Worm (Caenorhabditis elegans) whole organism, mixed stage, embryonic: Measurements from ENCODE around the gene idpb-5.

ENCODE experiments used
- M03D4.4 ChIP-seq: sonication (generic microtip); optimal IDR thresholded peaks from 2 replicates; lab custom pipeline; 2017; ENCODE audit warnings: mild to moderate bottlenecking, missing genetic modification characterization, missing compliant biosample characterization
- bed-3 ChIP-seq: fragments of 200-800 bp; sonication (Bioruptor generic); optimal IDR thresholded peaks from 3 replicates; lab custom pipeline; 2018; ENCODE audit warnings: mild to moderate bottlenecking, missing genetic modification characterization, moderate library complexity, missing compliant biosample characterization
- blmp-1 ChIP-seq: fragments of 150-350 bp; optimal IDR thresholded peaks from 2 replicates; lab custom pipeline; 2014; ENCODE audit warnings: missing biosample characterization, missing genetic modification characterization
- ceh-39 ChIP-seq: fragments of 150-350 bp; optimal IDR thresholded peaks from 2 replicates; lab custom pipeline; 2014; ENCODE audit warnings: missing biosample characterization, missing genetic modification characterization
- ceh-43 ChIP-seq: fragments of 200-800 bp; sonication (Bioruptor generic); optimal IDR thresholded peaks from 2 replicates; lab custom pipeline; 2018; ENCODE audit warnings: mild to moderate bottlenecking, missing genetic modification characterization, moderate library complexity, missing compliant biosample characterization
- ceh-83 ChIP-seq: fragments of 200-800 bp; sonication (Bioruptor generic); optimal IDR thresholded peaks from 2 replicates; lab custom pipeline; 2018; ENCODE audit warnings: mild to moderate bottlenecking, missing genetic modification characterization, missing compliant biosample characterization
- ces-1 ChIP-seq: fragments of 150-350 bp; optimal IDR thresholded peaks from 2 replicates; lab custom pipeline; 2014; ENCODE audit warnings: missing biosample characterization, missing genetic modification reagents, missing genetic modification characterization
- drap-1 ChIP-seq: fragments of 200-800 bp; sonication (Bioruptor generic); optimal IDR thresholded peaks from 3 replicates; lab custom pipeline; 2018; ENCODE audit warnings: mild to moderate bottlenecking, missing genetic modification characterization, missing compliant biosample characterization
- elt-1 ChIP-seq: sonication (generic microtip); optimal IDR thresholded peaks from 2 replicates; lab custom pipeline; 2017; ENCODE audit warnings: missing genetic modification characterization, mild to moderate bottlenecking, missing compliant biosample characterization, antibody characterized with exemption, moderate library complexity, borderline replicate concordance; ENCODE audit not compliant: insufficient read depth
- elt-3 ChIP-seq: fragments of 150-350 bp; optimal IDR thresholded peaks from 2 replicates; lab custom pipeline; 2014; ENCODE audit warnings: missing biosample characterization, missing genetic modification characterization
- flh-1 ChIP-seq: fragments of 200-800 bp; sonication (Bioruptor generic); optimal IDR thresholded peaks from 2 replicates; lab custom pipeline; 2018; ENCODE audit warnings: mild to moderate bottlenecking, missing genetic modification characterization, moderate library complexity, missing compliant biosample characterization
- ham-2 ChIP-seq: fragments of 200-800 bp; sonication (Bioruptor generic); optimal IDR thresholded peaks from 2 replicates; lab custom pipeline; 2018; ENCODE audit warnings: mild to moderate bottlenecking, missing genetic modification characterization, missing compliant biosample characterization
- hlh-1 ChIP-seq: fragments of 150-350 bp; optimal IDR thresholded peaks from 2 replicates; lab custom pipeline; 2014; ENCODE audit warnings: missing biosample characterization, missing genetic modification reagents, missing genetic modification characterization
- lin-13 ChIP-seq: fragments of 150-350 bp; optimal IDR thresholded peaks from 2 replicates; lab custom pipeline; 2014; ENCODE audit warnings: missing biosample characterization, missing genetic modification characterization
- lin-32 ChIP-seq: fragments of 200-800 bp; sonication (Bioruptor generic); optimal IDR thresholded peaks from 2 replicates; lab custom pipeline; 2018; ENCODE audit warnings: mild to moderate bottlenecking, missing genetic modification characterization, missing compliant biosample characterization
- lsy-2 ChIP-seq: fragments of 150-350 bp; optimal IDR thresholded peaks from 2 replicates; lab custom pipeline; 2014; ENCODE audit warnings: missing biosample characterization, missing genetic modification characterization
- mab-5 ChIP-seq: fragments of 150-350 bp; optimal IDR thresholded peaks from 2 replicates; lab custom pipeline; 2014; ENCODE audit warnings: missing biosample characterization, missing genetic modification characterization
- mep-1 ChIP-seq: fragments of 150-350 bp; optimal IDR thresholded peaks from 2 replicates; lab custom pipeline; 2017; ENCODE audit warnings: missing biosample characterization, missing genetic modification reagents, missing genetic modification characterization, inconsistent platforms
- mls-2 ChIP-seq: sonication (generic microtip); optimal IDR thresholded peaks from 2 replicates; lab custom pipeline; 2016; ENCODE audit warnings: mild to moderate bottlenecking, missing genetic modification characterization, moderate library complexity, missing compliant biosample characterization
- nhr-12 ChIP-seq: fragments of 150-350 bp; optimal IDR thresholded peaks from 2 replicates; lab custom pipeline; 2014; ENCODE audit warnings: missing biosample characterization, missing genetic modification characterization
- nhr-237 ChIP-seq: fragments of 150-350 bp; optimal IDR thresholded peaks from 2 replicates; lab custom pipeline; 2014; ENCODE audit warnings: missing biosample characterization, missing genetic modification characterization
- nhr-28 ChIP-seq: fragments of 150-350 bp; optimal IDR thresholded peaks from 2 replicates; lab custom pipeline; 2014; ENCODE audit warnings: missing biosample characterization, missing genetic modification characterization
- pha-4 ChIP-seq: fragments of 150-350 bp; optimal IDR thresholded peaks from 2 replicates; lab custom pipeline; 2018; ENCODE audit warnings: missing biosample characterization, missing genetic modification reagents, missing genetic modification characterization
- sem-2 ChIP-seq: fragments of 200-800 bp; sonication (Bioruptor generic); optimal IDR thresholded peaks from 2 replicates; lab custom pipeline; 2018; ENCODE audit warnings: mild to moderate bottlenecking, missing genetic modification characterization, missing compliant biosample characterization
- sptf-1 ChIP-seq: sonication (generic microtip); optimal IDR thresholded peaks from 2 replicates; lab custom pipeline; 2017; ENCODE audit warnings: mild to moderate bottlenecking, missing genetic modification characterization, moderate library complexity, missing compliant biosample characterization
- tbx-8 ChIP-seq: fragments of 200-800 bp; sonication (Bioruptor generic); optimal IDR thresholded peaks from 2 replicates; lab custom pipeline; 2018; ENCODE audit warnings: mild to moderate bottlenecking, missing genetic modification characterization, moderate library complexity, missing compliant biosample characterization
- unc-120 ChIP-seq: sonication (generic microtip); optimal IDR thresholded peaks from 2 replicates; lab custom pipeline; 2017; ENCODE audit warnings: missing genetic modification characterization, missing compliant biosample characterization; ENCODE audit not compliant: poor library complexity, severe bottlenecking
- unc-39 ChIP-seq: fragments of 150-350 bp; optimal IDR thresholded peaks from 2 replicates; lab custom pipeline; 2014; ENCODE audit warnings: missing biosample characterization, missing genetic modification characterization
- unc-62 ChIP-seq: fragments of 150-350 bp; optimal IDR thresholded peaks from 2 replicates; lab custom pipeline; 2014; ENCODE audit warnings: missing biosample characterization, missing genetic modification reagents, missing genetic modification characterization
- zip-8 ChIP-seq: fragments of 150-350 bp; optimal IDR thresholded peaks from 2 replicates; lab custom pipeline; 2014; ENCODE audit warnings: missing biosample characterization, missing genetic modification characterization
- ztf-11 ChIP-seq: fragments of 150-350 bp; optimal IDR thresholded peaks from 2 replicates; lab custom pipeline; 2014; ENCODE audit warnings: missing biosample characterization, missing genetic modification characterization

Gene idpb-5

ce11 chrV:11839220-11839619 lies at the start of gene idpb-5:
Gene idpb-5, plus strand, starts transcription at chrV:11839520.
- TF ChIP-seq lin-13 (tag; lab: Kevin White, UChicago): no peak

DNA sequence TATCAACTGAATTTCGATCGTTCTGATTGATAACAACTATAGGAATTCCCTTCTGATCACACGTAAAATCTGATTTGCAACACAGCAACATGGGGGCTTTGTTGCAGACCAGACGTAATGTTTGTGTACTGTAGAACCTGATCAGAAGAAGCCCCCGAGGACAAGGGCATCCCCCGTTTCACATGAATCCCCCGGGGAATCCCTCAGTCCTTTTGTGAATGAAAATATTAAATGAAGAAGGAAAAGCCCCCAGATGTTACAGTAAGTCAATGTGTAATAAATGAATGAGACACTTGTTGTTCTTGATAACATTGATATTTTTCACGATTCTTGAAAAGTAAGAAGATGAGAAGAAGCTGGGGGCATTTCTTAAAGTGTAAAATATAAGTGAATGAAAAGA lies 45.1 kb upstream of the idpb-5 start:
- TF ChIP-seq ham-2: no peak
- no peak for TF ChIP-seq ces-1
- TF ChIP-seq ztf-11: no peak
- TF ChIP-seq bed-3 (GFP tag; lab: Kevin White, UChicago): no peak
- TF ChIP-seq ceh-39: no peak
- no peak for TF ChIP-seq nhr-12 (tag; lab: Kevin White, UChicago)
- no peak for TF ChIP-seq elt-1 (tag; lab: Kevin White, UChicago)
- no peak for TF ChIP-seq mep-1 (tag; lab: Kevin White, UChicago)
- no peak for TF ChIP-seq elt-3

DNA sequence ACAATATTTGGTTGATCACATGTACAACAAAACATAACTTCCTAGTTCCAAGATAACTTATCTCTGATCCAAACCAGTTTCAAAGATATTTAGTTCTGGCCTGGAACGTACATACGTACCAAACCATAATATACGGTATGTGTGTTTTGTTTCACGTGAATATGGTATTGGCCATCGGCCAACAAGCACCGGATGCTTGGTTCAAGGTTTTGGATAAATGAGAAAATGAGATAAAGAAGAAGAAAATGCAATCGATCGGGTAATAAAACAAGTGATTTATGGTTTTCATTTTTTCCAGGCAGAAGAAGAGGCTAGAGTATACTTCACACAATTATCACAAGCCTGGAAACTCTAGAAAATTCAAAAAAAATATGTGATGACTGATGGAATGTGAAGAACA lies 44.0 kb upstream of the idpb-5 start:
- TF ChIP-seq nhr-28 (tag; lab: Kevin White, UChicago): no peak
- no peak for TF ChIP-seq bed-3 (GFP tag; lab: Kevin White, UChicago)
- no peak for TF ChIP-seq unc-39 (tag; lab: Kevin White, UChicago)
- TF ChIP-seq lsy-2 (tag; lab: Kevin White, UChicago): no peak
- no peak for TF ChIP-seq ces-1
- TF ChIP-seq unc-120: no peak
- no peak for TF ChIP-seq ceh-83 (GFP tag; lab: Kevin White, UChicago)
- no peak for TF ChIP-seq sptf-1 (tag; lab: Kevin White, UChicago)
- no peak for TF ChIP-seq hlh-1
- TF ChIP-seq drap-1: no peak
- TF ChIP-seq nhr-12 (tag; lab: Kevin White, UChicago): no peak
- TF ChIP-seq ceh-43: no peak
- no peak for TF ChIP-seq M03D4.4 (tag; lab: Kevin White, UChicago)
- TF ChIP-seq unc-62: no peak
- TF ChIP-seq blmp-1 (tag; lab: Kevin White, UChicago): no peak
- TF ChIP-seq flh-1: no peak
- no peak for TF ChIP-seq sem-2
- no peak for TF ChIP-seq elt-3
- TF ChIP-seq mab-5 (tag; lab: Kevin White, UChicago): no peak
- no peak for TF ChIP-seq elt-1 (tag; lab: Kevin White, UChicago)

DNA sequence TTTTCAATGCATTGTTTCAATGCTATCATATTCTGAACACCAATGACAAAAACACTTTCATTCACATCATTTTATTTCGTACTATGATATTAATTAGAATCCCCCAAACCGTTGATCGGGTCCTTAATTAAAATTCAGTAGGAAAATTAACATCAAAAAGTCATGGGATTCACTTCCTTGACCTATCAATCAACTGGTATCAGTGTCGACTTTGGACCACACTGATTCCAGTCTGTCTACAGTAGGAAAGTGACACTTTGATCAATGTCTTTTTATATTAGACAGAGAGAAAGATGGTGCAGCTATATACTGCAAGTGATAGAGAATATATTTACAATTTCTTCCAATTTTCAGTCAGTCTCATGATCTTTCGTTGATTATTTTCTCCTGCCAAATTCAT lies 43.0 kb upstream of the idpb-5 start:
- TF ChIP-seq bed-3 (GFP tag; lab: Kevin White, UChicago) (no peak), zip-8 (tag; lab: Kevin White, UChicago) (no peak), lin-32 (GFP tag; lab: Kevin White, UChicago) (no peak), ces-1 (no peak), ceh-43 (no peak)

DNA sequence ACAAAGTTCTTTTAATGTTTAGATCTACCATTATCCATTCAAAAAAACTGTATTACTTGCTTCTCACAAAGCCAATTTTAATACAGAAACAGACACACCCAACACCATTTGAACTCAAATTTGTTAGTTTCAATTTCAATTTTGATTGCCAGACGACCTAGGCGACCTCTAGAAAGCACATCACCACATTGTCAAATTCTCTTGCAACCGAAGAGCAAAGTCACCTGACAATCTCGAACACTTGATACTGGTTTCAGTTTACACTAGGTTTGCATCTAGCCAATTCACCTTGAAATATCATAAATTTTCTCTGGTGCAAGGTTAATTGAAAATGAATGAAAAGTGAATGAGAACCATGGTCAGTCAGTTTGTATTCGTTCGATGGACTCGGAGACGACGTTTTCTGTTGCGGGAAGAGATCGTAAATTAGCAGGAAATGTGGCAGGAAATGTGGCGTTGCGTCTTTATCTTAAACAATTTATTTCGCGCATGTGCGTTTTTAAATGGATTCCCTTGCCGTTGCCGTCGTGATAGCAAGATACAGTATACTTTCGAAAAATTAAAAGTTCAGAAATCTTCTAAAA lies 42.0 kb upstream of the idpb-5 start:
- TF ChIP-seq blmp-1 (tag; lab: Kevin White, UChicago): no peak
- TF ChIP-seq nhr-28 (tag; lab: Kevin White, UChicago): no peak
- no peak for TF ChIP-seq tbx-8
- no peak for TF ChIP-seq pha-4 (tag; lab: Kevin White, UChicago)
- TF ChIP-seq unc-39 (tag; lab: Kevin White, UChicago): no peak
- no peak for TF ChIP-seq ces-1
- TF ChIP-seq sem-2: no peak

- TF ChIP-seq ztf-11: no peak
- TF ChIP-seq blmp-1 (tag; lab: Kevin White, UChicago): no peak
- TF ChIP-seq zip-8 (tag; lab: Kevin White, UChicago): no peak
- TF ChIP-seq unc-120: no peak
- no peak for TF ChIP-seq mab-5 (tag; lab: Kevin White, UChicago)
- no peak for TF ChIP-seq sem-2
- no peak for TF ChIP-seq mls-2 (tag; lab: Kevin White, UChicago)
- TF ChIP-seq nhr-28 (tag; lab: Kevin White, UChicago): no peak
- TF ChIP-seq elt-3: no peak
- no peak for TF ChIP-seq elt-1 (tag; lab: Kevin White, UChicago)
- TF ChIP-seq lin-32 (GFP tag; lab: Kevin White, UChicago): no peak
- TF ChIP-seq nhr-237 (tag; lab: Kevin White, UChicago): no peak
Measured at ce11 chrV:11798320-11798719, 41.0 kb upstream of the idpb-5 start.
